Fruit fly (Drosophila melanogaster): ENCODE results near the gene tgy.

Gene tgy

dm6 chrX:19160635-19161407 is 33.7 kb upstream of the tgy start:
- no peak for TF ChIP-seq noc (tag; optimal IDR thresholded peaks at IDR 0.05)

dm6 chrX:19159942-19160341 is 32.8 kb upstream of the tgy start:
- no peak for TF ChIP-seq noc (tag; optimal IDR thresholded peaks at IDR 0.05)

- TF ChIP-seq noc (tag; optimal IDR thresholded peaks at IDR 0.05): no peak
Measured at dm6 chrX:19158519-19159289, 31.6 kb upstream of the tgy start.

- TF ChIP-seq noc (tag; optimal IDR thresholded peaks at IDR 0.05): no peak
Measured at dm6 chrX:19157471-19157870, 30.4 kb upstream of the tgy start.

- peak; percentile 54 for TF ChIP-seq noc (tag; optimal IDR thresholded peaks at IDR 0.05)
Measured at dm6 chrX:19155922-19156437, 28.9 kb upstream of the tgy start.

dm6 chrX:19154998-19155397 is 27.9 kb upstream of the tgy start:
- peak; percentile 41 for TF ChIP-seq noc (tag; optimal IDR thresholded peaks at IDR 0.05)

- no peak for TF ChIP-seq noc (tag; optimal IDR thresholded peaks at IDR 0.05)
Measured at dm6 chrX:19154249-19154648, 27.1 kb upstream of the tgy start.

dm6 chrX:19153288-19154130 is 26.4 kb upstream of the tgy start:
- TF ChIP-seq noc (tag; optimal IDR thresholded peaks at IDR 0.05): peak; percentile 65

- peak; percentile 23 for TF ChIP-seq noc (tag; optimal IDR thresholded peaks at IDR 0.05)
Measured at dm6 chrX:19152570-19153287, 25.6 kb upstream of the tgy start.

- no peak for TF ChIP-seq noc (tag; optimal IDR thresholded peaks at IDR 0.05)
Measured at dm6 chrX:19149511-19149876, 22.4 kb upstream of the tgy start.

dm6 chrX:19148798-19149510 is 21.8 kb upstream of the tgy start:
- TF ChIP-seq noc (tag; optimal IDR thresholded peaks at IDR 0.05): no peak

dm6 chrX:19147939-19148641 is 21.0 kb upstream of the tgy start:
- TF ChIP-seq noc (tag; optimal IDR thresholded peaks at IDR 0.05): no peak

- TF ChIP-seq noc (tag; optimal IDR thresholded peaks at IDR 0.05): peak; percentile 46
Measured at dm6 chrX:19146421-19146952, 19.4 kb upstream of the tgy start.
